Worm (Caenorhabditis elegans) whole organism, L4 larva: Measurements from ENCODE around the gene F53F1.4.

ENCODE experiments used
- T26A8.4 ChIP-seq: fragments of 200-800 bp; sonication (Bioruptor generic); IDR thresholded peaks from 2 replicates; pipeline ENCODE4 v1.3.6; 2022; ENCODE audit warnings: missing genetic modification characterization, missing compliant biosample characterization
- aha-1 ChIP-seq: fragments of 150-350 bp; peaks from one replicate; lab custom pipeline; 2014; ENCODE audit warnings: missing biosample characterization, missing genetic modification characterization
- attf-4 ChIP-seq: sonication (generic microtip); optimal IDR thresholded peaks from 3 replicates; lab custom pipeline; 2017; ENCODE audit warnings: missing biosample characterization, missing genetic modification characterization
- ceh-82 ChIP-seq: sonication (generic microtip); optimal IDR thresholded peaks from 2 replicates; lab custom pipeline; 2017; ENCODE audit warnings: missing biosample characterization, missing genetic modification characterization
- hmg-1.1 ChIP-seq: fragments of 200-800 bp; sonication (Bioruptor generic); IDR thresholded peaks from 2 replicates; pipeline ENCODE4 v1.3.6; 2022; ENCODE audit warnings: missing genetic modification reagents, missing genetic modification characterization, missing compliant biosample characterization
- lir-3 ChIP-seq: sonication (generic microtip); optimal IDR thresholded peaks from 2 replicates; lab custom pipeline; 2016; ENCODE audit warnings: mild to moderate bottlenecking, missing genetic modification characterization, missing compliant biosample characterization
- lsy-2 ChIP-seq, 2 experiments: fragments of 150-350 bp in 1 of 2; sonication (generic microtip) in 1 of 2; optimal IDR thresholded peaks; 2 replicates each; lab custom pipeline; 2014 to 2017; ENCODE audit warnings: missing biosample characterization in 2 of 2, missing genetic modification characterization in 2 of 2
- nhr-76 ChIP-seq: fragments of 150-350 bp; optimal IDR thresholded peaks from 2 replicates; lab custom pipeline; 2014; ENCODE audit warnings: missing biosample characterization, missing genetic modification characterization
- ztf-11 ChIP-seq: fragments of 150-350 bp; optimal IDR thresholded peaks from 2 replicates; lab custom pipeline; 2014; ENCODE audit warnings: missing biosample characterization, missing genetic modification characterization

DNA sequence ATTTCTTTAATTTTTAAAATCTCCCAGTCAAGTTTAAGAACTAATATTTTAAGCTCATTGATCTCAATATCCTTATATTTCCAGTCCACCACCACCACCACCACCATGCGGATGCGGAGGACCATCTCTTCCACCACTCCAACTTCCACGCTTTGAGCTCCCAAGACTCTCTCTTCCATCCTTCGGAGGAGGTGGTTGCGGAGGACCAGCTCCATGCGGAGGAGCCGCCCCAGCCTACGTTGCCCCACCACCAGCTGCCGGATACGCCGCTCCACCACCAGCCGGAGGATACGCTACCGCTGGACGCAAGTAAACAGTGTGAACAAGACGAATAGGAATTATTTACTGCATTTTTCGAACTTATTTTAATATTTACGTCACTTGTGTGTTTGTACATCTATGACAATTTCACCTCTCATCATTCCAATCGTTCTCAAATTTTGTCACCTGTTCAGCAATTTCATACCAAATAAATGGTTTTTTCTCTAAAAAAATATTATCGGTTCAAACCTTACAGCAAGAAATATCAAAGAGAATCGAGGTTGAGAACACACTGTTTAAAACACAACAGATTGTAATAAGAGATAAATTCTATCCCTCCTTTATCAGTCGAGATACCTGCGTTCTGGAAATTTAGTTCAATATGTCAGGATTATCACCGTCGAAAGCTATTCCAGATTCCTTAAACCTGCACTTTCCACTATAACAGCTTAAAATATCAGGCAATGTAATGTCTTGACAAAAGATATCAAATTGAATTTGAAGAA, 531 bp downstream of the F53F1.4 start:
- TF ChIP-seq ztf-11 (tag; lab: Kevin White, UChicago) (no peak), hmg-1.1 (no peak), attf-4 (no peak), lir-3 (tag; lab: Kevin White, UChicago) (no peak), aha-1 (tag; lab: Kevin White, UChicago) (no peak), ceh-82 (tag; lab: Kevin White, UChicago) (no peak), T26A8.4 (GFP tag; lab: Robert Waterston, UW) (peak; percentile 47; the same call in 1 of the 2 replicates), nhr-76 (tag; lab: Kevin White, UChicago) (no peak), lsy-2 (tag; optimal IDR thresholded peaks at IDR 0.05; lab: Kevin White, UChicago) (no peak)
